Worm (Caenorhabditis elegans) whole organism, late embryonic: ENCODE results near the gene col-169.

Experiments
- C38D4.7 ChIP-seq: fragments of 200-800 bp; sonication (Bioruptor generic); optimal IDR thresholded peaks from 2 replicates; lab custom pipeline; 2018; ENCODE audit warnings: mild to moderate bottlenecking, missing genetic modification characterization, moderate library complexity, missing compliant biosample characterization
- F13H6.1 ChIP-seq: sonication (generic microtip); optimal IDR thresholded peaks from 2 replicates; lab custom pipeline; 2016; ENCODE audit warnings: missing genetic modification characterization, missing compliant biosample characterization
- K02D7.2 ChIP-seq: sonication (generic microtip); optimal IDR thresholded peaks from 2 replicates; lab custom pipeline; 2017; ENCODE audit warnings: mild to moderate bottlenecking, missing genetic modification characterization, missing compliant biosample characterization
- K09A11.1 ChIP-seq: sonication (generic microtip); optimal IDR thresholded peaks from 2 replicates; lab custom pipeline; 2017; ENCODE audit warnings: antibody characterized with exemption, mild to moderate bottlenecking, missing genetic modification characterization, missing compliant biosample characterization; ENCODE audit not compliant: insufficient read depth
- T23F11.4 ChIP-seq: fragments of 200-800 bp; sonication (Bioruptor generic); optimal IDR thresholded peaks from 2 replicates; lab custom pipeline; 2018; ENCODE audit warnings: mild to moderate bottlenecking, missing genetic modification characterization, missing compliant biosample characterization
- Y22D7AL.16 ChIP-seq: sonication (generic microtip); optimal IDR thresholded peaks from 2 replicates; lab custom pipeline; 2016; ENCODE audit warnings: missing genetic modification characterization, missing compliant biosample characterization
- ama-1 ChIP-seq: fragments of 150-350 bp; optimal IDR thresholded peaks from 2 replicates; lab custom pipeline; 2014
- ceh-14 ChIP-seq: sonication (generic microtip); optimal IDR thresholded peaks from 2 replicates; lab custom pipeline; 2016; ENCODE audit warnings: missing genotype, missing genetic modification characterization, missing compliant biosample characterization
- ceh-24 ChIP-seq: sonication (generic microtip); optimal IDR thresholded peaks from 2 replicates; lab custom pipeline; 2016; ENCODE audit warnings: mild to moderate bottlenecking, missing genetic modification characterization, missing compliant biosample characterization
- ceh-30 ChIP-seq: fragments of 150-350 bp; optimal IDR thresholded peaks from 2 replicates; lab custom pipeline; 2014; ENCODE audit warnings: missing biosample characterization, missing genetic modification characterization
- ceh-31 ChIP-seq: sonication (generic microtip); optimal IDR thresholded peaks from 2 replicates; lab custom pipeline; 2016; ENCODE audit warnings: missing genetic modification characterization, missing compliant biosample characterization
- ceh-34 ChIP-seq: sonication (generic microtip); optimal IDR thresholded peaks from 2 replicates; lab custom pipeline; 2016; ENCODE audit warnings: mild to moderate bottlenecking, missing genetic modification characterization, missing compliant biosample characterization
- ceh-48 ChIP-seq: sonication (generic microtip); optimal IDR thresholded peaks from 2 replicates; lab custom pipeline; 2016; ENCODE audit warnings: missing genetic modification characterization, inconsistent platforms, missing compliant biosample characterization
- che-1 ChIP-seq: sonication (generic microtip); optimal IDR thresholded peaks from 2 replicates; lab custom pipeline; 2016; ENCODE audit warnings: mild to moderate bottlenecking, missing genetic modification characterization, missing compliant biosample characterization
- dmd-4 ChIP-seq: sonication (generic microtip); optimal IDR thresholded peaks from 2 replicates; lab custom pipeline; 2016; ENCODE audit warnings: borderline replicate concordance, missing genetic modification characterization, missing compliant biosample characterization
- elt-2 ChIP-seq: sonication (generic microtip); optimal IDR thresholded peaks from 2 replicates; lab custom pipeline; 2016; ENCODE audit warnings: missing genetic modification reagents, missing genetic modification characterization, missing compliant biosample characterization
- elt-4 ChIP-seq: sonication (generic microtip); optimal IDR thresholded peaks from 2 replicates; lab custom pipeline; 2016; ENCODE audit warnings: missing genetic modification characterization, missing compliant biosample characterization
- fax-1 ChIP-seq: sonication (generic microtip); optimal IDR thresholded peaks from 2 replicates; lab custom pipeline; 2016; ENCODE audit warnings: missing genotype, missing genetic modification characterization, missing compliant biosample characterization
- fkh-10 ChIP-seq: fragments of 150-350 bp; optimal IDR thresholded peaks from 2 replicates; lab custom pipeline; 2014; ENCODE audit warnings: missing biosample characterization, missing genetic modification reagents, missing genetic modification characterization
- gmeb-2 ChIP-seq: sonication (generic microtip); optimal IDR thresholded peaks from 2 replicates; lab custom pipeline; 2016; ENCODE audit warnings: missing genetic modification characterization, inconsistent platforms, missing compliant biosample characterization
- hlh-15 ChIP-seq: sonication (generic microtip); optimal IDR thresholded peaks from 2 replicates; lab custom pipeline; 2016; ENCODE audit warnings: missing genetic modification characterization, missing compliant biosample characterization
- hlh-30 ChIP-seq: sonication (generic microtip); optimal IDR thresholded peaks from 2 replicates; lab custom pipeline; 2017; ENCODE audit warnings: antibody characterized with exemption, missing genetic modification characterization, missing compliant biosample characterization; ENCODE audit not compliant: insufficient read depth
- lin-11 ChIP-seq: fragments of 200-800 bp; sonication (Bioruptor generic); optimal IDR thresholded peaks from 2 replicates; lab custom pipeline; 2018; ENCODE audit warnings: mild to moderate bottlenecking, missing genetic modification characterization, missing compliant biosample characterization
- nhr-232 ChIP-seq: sonication (generic microtip); optimal IDR thresholded peaks from 2 replicates; lab custom pipeline; 2016; ENCODE audit warnings: missing genetic modification characterization, missing compliant biosample characterization
- odd-2 ChIP-seq: sonication (generic microtip); optimal IDR thresholded peaks from 2 replicates; lab custom pipeline; 2017; ENCODE audit warnings: antibody characterized with exemption, mild to moderate bottlenecking, missing genetic modification characterization, missing compliant biosample characterization
- pat-9 ChIP-seq: fragments of 200-800 bp; sonication (Bioruptor generic); optimal IDR thresholded peaks from 2 replicates; lab custom pipeline; 2018; ENCODE audit warnings: mild to moderate bottlenecking, missing genetic modification characterization, moderate library complexity, missing compliant biosample characterization
- pha-2 ChIP-seq: sonication (generic microtip); optimal IDR thresholded peaks from 2 replicates; lab custom pipeline; 2017; ENCODE audit warnings: mild to moderate bottlenecking, missing genetic modification characterization, missing compliant biosample characterization
- pha-4 ChIP-seq: fragments of 150-350 bp; optimal IDR thresholded peaks from 2 replicates; lab custom pipeline; 2018; ENCODE audit warnings: missing biosample characterization, missing genetic modification reagents, missing genetic modification characterization
- pqm-1 ChIP-seq: sonication (generic microtip); optimal IDR thresholded peaks from 2 replicates; lab custom pipeline; 2016; ENCODE audit warnings: missing genetic modification characterization, missing compliant biosample characterization
- ref-2 ChIP-seq: sonication (generic microtip); optimal IDR thresholded peaks from 2 replicates; lab custom pipeline; 2016; ENCODE audit warnings: missing genetic modification characterization, missing compliant biosample characterization
- rnt-1 ChIP-seq: sonication (generic microtip); optimal IDR thresholded peaks from 2 replicates; lab custom pipeline; 2016; ENCODE audit warnings: missing genetic modification characterization, missing compliant biosample characterization
- sdc-2 ChIP-seq: sonication (generic microtip); optimal IDR thresholded peaks from 2 replicates; lab custom pipeline; 2016; ENCODE audit warnings: missing genotype, missing genetic modification characterization, missing compliant biosample characterization
- tbx-2 ChIP-seq: sonication (generic microtip); optimal IDR thresholded peaks from 2 replicates; lab custom pipeline; 2016; ENCODE audit warnings: missing genetic modification characterization, missing compliant biosample characterization
- ttx-3 ChIP-seq: sonication (generic microtip); optimal IDR thresholded peaks from 2 replicates; lab custom pipeline; 2016; ENCODE audit warnings: missing genetic modification reagents, missing genetic modification characterization, missing compliant biosample characterization
- unc-42 ChIP-seq: sonication (generic microtip); optimal IDR thresholded peaks from 2 replicates; lab custom pipeline; 2016; ENCODE audit warnings: missing genotype, missing genetic modification characterization, missing compliant biosample characterization
- zip-5 ChIP-seq: sonication (generic microtip); optimal IDR thresholded peaks from 2 replicates; lab custom pipeline; 2016; ENCODE audit warnings: missing genetic modification characterization, missing compliant biosample characterization

col-169 gene

ce11 chrX:6328860-6329259, at the start of gene col-169:
col-169 (plus strand) TSS chrX:6329160.
- no peak for TF ChIP-seq zip-5 (tag; lab: Kevin White, UChicago)
- TF ChIP-seq ceh-24, result no peak
- TF ChIP-seq pat-9 (tag; lab: Kevin White, UChicago), result no peak
- TF ChIP-seq rnt-1, result no peak
- TF ChIP-seq odd-2 (tag; lab: Kevin White, UChicago), result no peak
- no peak for TF ChIP-seq T23F11.4 (GFP tag; lab: Kevin White, UChicago)
- no peak for TF ChIP-seq hlh-15 (tag; lab: Kevin White, UChicago)
- no peak for TF ChIP-seq C38D4.7 (GFP tag; lab: Kevin White, UChicago)

- no peak for TF ChIP-seq pha-2 (tag; lab: Kevin White, UChicago)
- TF ChIP-seq fax-1, result no peak
- TF ChIP-seq lin-11 (tag; lab: Kevin White, UChicago), result no peak
- no peak for TF ChIP-seq hlh-30 (tag; lab: Kevin White, UChicago)
- TF ChIP-seq ama-1 (lab: Kevin White, UChicago), result no peak
- TF ChIP-seq ceh-31 (tag; lab: Kevin White, UChicago), result no peak
- TF ChIP-seq ceh-14 (tag; lab: Kevin White, UChicago), result no peak
- TF ChIP-seq, all 69 proteins: peak for 0
Observed at ce11 chrX:6279625-6280024, 49.3 kb upstream of the col-169 start, which contains the start of gene col-166. col-166 (plus strand) TSS chrX:6280016.

- TF ChIP-seq hlh-15 (tag; lab: Kevin White, UChicago), result no peak
- TF ChIP-seq C38D4.7 (GFP tag; lab: Kevin White, UChicago), result no peak
- TF ChIP-seq fkh-10 (GFP tag; lab: Kevin White, UChicago), result no peak
- TF ChIP-seq dmd-4, result no peak
- no peak for TF ChIP-seq tbx-2 (tag; lab: Kevin White, UChicago)
- TF ChIP-seq F13H6.1, result no peak
- TF ChIP-seq Y22D7AL.16 (tag; lab: Kevin White, UChicago), result no peak
- no peak for TF ChIP-seq ceh-14 (tag; lab: Kevin White, UChicago)
- TF ChIP-seq che-1 (tag; lab: Kevin White, UChicago), result no peak
- TF ChIP-seq unc-42 (tag; lab: Kevin White, UChicago), result no peak
- TF ChIP-seq ceh-30 (tag; lab: Kevin White, UChicago), result no peak
- TF ChIP-seq K02D7.2, result no peak
- no peak for TF ChIP-seq K09A11.1 (tag; lab: Kevin White, UChicago)
Observed at ce11 chrX:6280998-6281397, 48.0 kb upstream of the col-169 start.

ce11 chrX:6286154-6286553, 42.8 kb upstream of the col-169 start:
- TF ChIP-seq pha-4 (tag; lab: Kevin White, UChicago) (no peak), elt-2 (tag; lab: Kevin White, UChicago) (peak; percentile 19), pqm-1 (tag; lab: Kevin White, UChicago) (no peak), ceh-14 (tag; lab: Kevin White, UChicago) (no peak), sdc-2 (tag; lab: Kevin White, UChicago) (peak; percentile 42), elt-4 (tag; lab: Kevin White, UChicago) (no peak), K09A11.1 (tag; lab: Kevin White, UChicago) (peak; percentile 43), ref-2 (tag; lab: Kevin White, UChicago) (no peak), che-1 (tag; lab: Kevin White, UChicago) (peak; percentile 36), ttx-3 (peak; percentile 9), hlh-30 (tag; lab: Kevin White, UChicago) (peak; percentile 14), gmeb-2 (tag; lab: Kevin White, UChicago) (no peak), lin-11 (tag; lab: Kevin White, UChicago) (peak; percentile 18), C38D4.7 (GFP tag; lab: Kevin White, UChicago) (peak; percentile 28), ceh-48 (peak; percentile 5), nhr-232 (tag; lab: Kevin White, UChicago) (peak; percentile 30), ceh-34 (no peak), odd-2 (tag; lab: Kevin White, UChicago) (peak; percentile 23)
